Worm (Caenorhabditis elegans) whole organism, young adult: Measurements from ENCODE around the gene F02H6.7.

Experiments
- ceh-27 ChIP-seq: fragments of 200-800 bp; sonication (Bioruptor generic); optimal IDR thresholded peaks from 2 replicates; lab custom pipeline; 2018; ENCODE audit warnings: mild to moderate bottlenecking, missing genetic modification characterization, moderate library complexity, missing compliant biosample characterization
- gei-17 ChIP-seq: fragments of 200-800 bp; sonication (Bioruptor generic); optimal IDR thresholded peaks from 2 replicates; lab custom pipeline; 2018; ENCODE audit warnings: mild to moderate bottlenecking, missing genetic modification characterization, missing compliant biosample characterization
- nfya-2 ChIP-seq: fragments of 200-800 bp; sonication (Bioruptor generic); IDR thresholded peaks from 2 replicates; pipeline ENCODE4 v1.3.6; 2022; ENCODE audit warnings: missing genetic modification reagents, missing genetic modification characterization, missing compliant biosample characterization
- tbx-9 ChIP-seq: sonication (generic microtip); optimal IDR thresholded peaks from 2 replicates; lab custom pipeline; 2016; ENCODE audit warnings: borderline replicate concordance, missing genetic modification characterization, inconsistent platforms, missing compliant biosample characterization

DNA sequence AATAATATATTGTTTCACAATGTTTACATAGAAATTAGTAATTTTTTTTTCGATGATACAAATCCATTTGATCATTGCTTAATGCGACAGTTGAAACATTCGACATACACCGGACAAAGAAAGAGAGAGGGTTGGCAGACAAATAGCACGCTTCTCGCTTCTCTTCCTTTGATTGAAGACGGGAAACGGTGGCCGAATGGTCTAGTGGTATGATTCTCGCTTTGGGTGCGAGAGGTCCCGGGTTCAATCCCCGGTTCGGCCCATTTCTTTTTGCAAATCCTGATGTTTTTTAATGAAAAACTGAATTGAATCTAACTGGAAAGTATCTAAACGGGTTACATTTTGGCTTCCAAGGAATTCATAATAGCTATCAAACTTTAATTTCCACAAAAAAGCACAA, 3.1 kb downstream of the F02H6.7 start:
- TF ChIP-seq tbx-9 (tag; lab: Kevin White, UChicago) (no peak), nfya-2 (GFP tag; lab: Robert Waterston, UW) (no peak), gei-17 (GFP tag; lab: Kevin White, UChicago) (no peak), ceh-27 (GFP tag; lab: Kevin White, UChicago) (no peak)
